Worm (Caenorhabditis elegans) whole organism, L4 larva: ENCODE results near the gene B0252.8.

Source experiments
- R02D3.7 ChIP-seq: fragments of 150-350 bp; sonication (generic microtip); optimal IDR thresholded peaks from 3 replicates; lab custom pipeline; 2014; ENCODE audit warnings: missing biosample characterization, missing genetic modification characterization
- ceh-28 ChIP-seq: fragments of 150-350 bp; optimal IDR thresholded peaks from 2 replicates; lab custom pipeline; 2014; ENCODE audit warnings: missing biosample characterization, missing genetic modification reagents, missing genetic modification characterization
- dmd-9 ChIP-seq: fragments of 200-800 bp; sonication (Bioruptor generic); IDR thresholded peaks from 2 replicates; pipeline ENCODE4 v1.3.6; 2022; ENCODE audit warnings: missing genetic modification reagents, missing genetic modification characterization, missing compliant biosample characterization
- egl-27 ChIP-seq: sonication (generic microtip); optimal IDR thresholded peaks from 3 replicates; lab custom pipeline; 2017; ENCODE audit warnings: missing biosample characterization, missing genetic modification reagents, missing genetic modification characterization
- hlh-30 ChIP-seq: sonication (generic microtip); optimal IDR thresholded peaks from 2 replicates; lab custom pipeline; 2017; ENCODE audit warnings: antibody characterized with exemption, mild to moderate bottlenecking, missing genetic modification characterization, missing compliant biosample characterization; ENCODE audit not compliant: insufficient read depth
- nhr-10 ChIP-seq: fragments of 150-350 bp; optimal IDR thresholded peaks from 2 replicates; lab custom pipeline; 2014; ENCODE audit warnings: missing biosample characterization, missing genetic modification characterization
- nhr-11 ChIP-seq: fragments of 150-350 bp; optimal IDR thresholded peaks from 2 replicates; lab custom pipeline; 2014; ENCODE audit warnings: missing biosample characterization, missing genetic modification characterization
- nhr-6 ChIP-seq: fragments of 150-350 bp; optimal IDR thresholded peaks from 2 replicates; lab custom pipeline; 2014; ENCODE audit warnings: missing biosample characterization, missing genetic modification characterization
- unc-130 ChIP-seq: sonication (generic microtip); optimal IDR thresholded peaks from 2 replicates; lab custom pipeline; 2016; ENCODE audit warnings: missing genetic modification reagents, missing genetic modification characterization, missing compliant biosample characterization
- zag-1 ChIP-seq: fragments of 150-350 bp; optimal IDR thresholded peaks from 2 replicates; lab custom pipeline; 2014; ENCODE audit warnings: missing biosample characterization, missing genetic modification characterization

ce11 chrII:6888211-6888610 is 27.8 kb upstream of the B0252.8 start:
- TF ChIP-seq hlh-30 (tag; lab: Kevin White, UChicago) = peak; percentile 22
- TF ChIP-seq nhr-11 (tag; lab: Kevin White, UChicago) = no peak
- TF ChIP-seq zag-1 (tag; lab: Kevin White, UChicago) = no peak
- TF ChIP-seq R02D3.7 = no peak
- TF ChIP-seq egl-27 = no peak
- TF ChIP-seq unc-130 (GFP tag; lab: Kevin White, UChicago) = no peak
- TF ChIP-seq dmd-9 (GFP tag; lab: Robert Waterston, UW) = 0 out of 2 replicates have a peak, but pooled peaks have one; percentile 3
- TF ChIP-seq nhr-10 (tag; lab: Kevin White, UChicago) = peak; percentile 32
- no peak for TF ChIP-seq ceh-28
- TF ChIP-seq nhr-6 = no peak
